Worm (Caenorhabditis elegans) whole organism, L4/young adult: ENCODE measurements around the gene C25E10.8.

Source experiments
- W03F9.2 ChIP-seq: fragments of 150-350 bp; optimal IDR thresholded peaks from 2 replicates; lab custom pipeline; 2014; ENCODE audit warnings: missing biosample characterization, missing genetic modification characterization
- dao-5 ChIP-seq: sonication (generic microtip); optimal IDR thresholded peaks from 2 replicates; lab custom pipeline; 2016; ENCODE audit warnings: missing genotype, missing genetic modification characterization, moderate library complexity, missing compliant biosample characterization
- him-1 ChIP-seq: sonication (generic microtip); optimal IDR thresholded peaks from 2 replicates; lab custom pipeline; 2016; ENCODE audit warnings: missing genotype, missing genetic modification reagents, missing genetic modification characterization, missing compliant biosample characterization

The C25E10.8 gene

DNA sequence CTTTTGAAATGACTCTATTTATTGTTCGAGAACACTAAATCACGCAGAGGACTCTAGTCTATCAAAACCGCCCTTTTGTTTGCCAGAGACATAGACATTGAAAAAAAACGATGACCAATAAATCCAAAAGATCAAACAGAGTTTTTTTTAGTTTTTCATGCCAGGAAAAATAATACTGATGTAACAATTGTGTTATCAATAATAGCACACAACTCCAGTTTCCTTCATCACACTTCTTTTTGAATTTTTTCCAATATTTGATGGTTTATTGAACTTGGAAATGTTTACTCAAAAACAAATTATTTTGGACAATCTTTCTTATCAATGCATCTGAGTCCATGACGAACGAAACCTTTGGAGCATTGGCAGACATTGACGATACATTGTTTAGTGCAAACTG, at the start of gene C25E10.8:
Gene C25E10.8, minus strand, starts transcription at position 101 of the 400 bp plus-strand sequence.
- TF ChIP-seq W03F9.2 (tag; lab: Kevin White, UChicago) (no peak), him-1 (tag; lab: Kevin White, UChicago) (no peak), dao-5 (tag; lab: Kevin White, UChicago) (no peak)

DNA sequence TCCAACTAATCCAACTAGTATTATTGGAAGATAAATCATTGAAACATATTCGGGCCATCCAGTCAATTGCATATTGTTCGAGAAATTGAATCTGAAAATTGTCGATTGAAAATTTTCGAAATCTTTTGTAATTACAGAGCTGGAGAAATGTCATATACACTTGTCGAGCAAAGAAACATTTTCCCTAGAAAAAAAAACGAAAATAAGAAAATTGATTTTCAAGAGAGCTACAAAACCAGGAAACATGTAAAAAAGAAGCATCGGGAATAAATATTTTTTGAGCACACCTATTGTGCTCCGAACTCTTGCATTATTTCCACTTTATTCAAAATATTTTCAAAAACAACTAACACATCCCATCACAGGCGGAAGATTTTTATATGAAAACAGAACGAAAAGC, 47.2 kb upstream of the C25E10.8 start, which contains the start of gene frpr-6:
Gene frpr-6, minus strand, starts transcription at position 101 of the 400 bp plus-strand sequence.
- TF ChIP-seq him-1 (tag; lab: Kevin White, UChicago) (no peak), W03F9.2 (tag; lab: Kevin White, UChicago) (no peak), dao-5 (tag; lab: Kevin White, UChicago) (no peak)

DNA sequence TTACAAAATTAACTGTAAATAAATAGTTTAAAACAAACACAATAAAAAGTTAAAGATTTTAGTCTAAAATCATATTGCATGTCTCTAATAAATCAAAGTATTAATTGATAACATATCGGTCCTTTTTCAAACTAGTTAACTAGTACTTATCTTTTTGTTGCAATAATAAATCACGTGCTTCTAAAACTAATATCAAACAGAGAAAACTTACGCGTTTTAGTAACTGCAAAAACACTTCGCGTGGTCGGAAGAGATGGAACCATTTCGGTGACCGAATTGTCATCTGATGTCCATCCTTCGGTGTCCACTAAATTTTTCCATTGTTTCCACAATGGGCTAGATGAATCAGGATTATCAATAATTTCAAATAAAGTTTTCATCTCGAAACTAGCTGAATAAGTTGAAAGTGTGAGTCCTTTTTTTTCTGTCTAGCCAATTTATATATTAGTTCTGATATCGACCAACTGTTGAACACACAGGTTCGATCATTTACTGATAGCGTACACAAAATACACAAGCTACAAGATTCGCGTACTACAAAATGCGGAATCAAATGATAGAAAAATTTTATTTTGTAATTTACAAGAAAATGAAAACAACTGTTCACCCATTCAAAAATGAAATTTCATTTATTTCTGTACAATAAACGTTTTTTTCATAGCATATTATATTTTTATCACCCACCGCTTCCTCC, 44.6 kb upstream of the C25E10.8 start, which contains the start of gene F21C10.9:
Gene F21C10.9, minus strand, starts transcription at position 417 of the 694 bp plus-strand sequence.
- TF ChIP-seq W03F9.2 (tag; lab: Kevin White, UChicago), result no peak
- no peak for TF ChIP-seq dao-5 (tag; lab: Kevin White, UChicago)
- no peak for TF ChIP-seq him-1 (tag; lab: Kevin White, UChicago)

DNA sequence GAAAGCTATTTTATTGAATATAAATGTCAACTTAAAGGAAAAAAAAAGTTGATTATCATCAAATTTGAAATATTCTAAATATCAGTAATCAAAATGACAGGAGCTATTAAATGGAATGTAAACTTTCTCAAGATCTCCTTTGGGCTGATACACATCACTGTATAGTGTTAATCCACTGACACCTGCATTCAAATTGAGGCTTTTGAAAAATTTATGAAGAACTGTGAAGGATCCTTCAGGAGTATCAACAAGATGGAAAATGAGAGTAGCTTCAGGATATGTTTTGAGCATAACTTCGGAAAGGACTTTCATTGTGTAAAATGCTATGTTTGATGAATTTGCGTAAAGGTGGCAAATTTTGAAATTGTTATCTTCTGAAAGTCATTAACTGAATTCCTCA, 43.3 kb upstream of the C25E10.8 start:
- TF ChIP-seq dao-5 (tag; lab: Kevin White, UChicago), result no peak
- TF ChIP-seq W03F9.2 (tag; lab: Kevin White, UChicago), result no peak
- no peak for TF ChIP-seq him-1 (tag; lab: Kevin White, UChicago)

DNA sequence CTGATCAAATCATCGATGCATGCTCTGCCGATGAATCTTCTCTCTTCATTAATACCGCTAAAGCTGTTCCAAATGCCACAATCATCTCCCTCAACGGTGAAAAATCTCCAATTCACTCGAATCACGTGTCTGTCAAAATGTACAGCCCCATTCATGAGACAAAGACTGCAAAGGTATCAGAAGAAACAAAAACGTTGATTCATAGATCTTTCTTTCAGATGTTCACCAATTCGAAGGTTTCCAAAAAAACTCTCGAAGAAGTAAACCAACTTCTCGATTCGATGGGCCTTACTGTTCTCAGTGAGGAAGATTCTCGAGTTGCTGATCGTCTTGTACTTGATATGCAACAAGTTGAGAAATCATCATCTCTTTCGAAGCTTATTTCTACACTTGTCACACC, 42.8 kb upstream of the C25E10.8 start:
- TF ChIP-seq dao-5 (tag; lab: Kevin White, UChicago), result no peak
- no peak for TF ChIP-seq him-1 (tag; lab: Kevin White, UChicago)
- no peak for TF ChIP-seq W03F9.2 (tag; lab: Kevin White, UChicago)

DNA sequence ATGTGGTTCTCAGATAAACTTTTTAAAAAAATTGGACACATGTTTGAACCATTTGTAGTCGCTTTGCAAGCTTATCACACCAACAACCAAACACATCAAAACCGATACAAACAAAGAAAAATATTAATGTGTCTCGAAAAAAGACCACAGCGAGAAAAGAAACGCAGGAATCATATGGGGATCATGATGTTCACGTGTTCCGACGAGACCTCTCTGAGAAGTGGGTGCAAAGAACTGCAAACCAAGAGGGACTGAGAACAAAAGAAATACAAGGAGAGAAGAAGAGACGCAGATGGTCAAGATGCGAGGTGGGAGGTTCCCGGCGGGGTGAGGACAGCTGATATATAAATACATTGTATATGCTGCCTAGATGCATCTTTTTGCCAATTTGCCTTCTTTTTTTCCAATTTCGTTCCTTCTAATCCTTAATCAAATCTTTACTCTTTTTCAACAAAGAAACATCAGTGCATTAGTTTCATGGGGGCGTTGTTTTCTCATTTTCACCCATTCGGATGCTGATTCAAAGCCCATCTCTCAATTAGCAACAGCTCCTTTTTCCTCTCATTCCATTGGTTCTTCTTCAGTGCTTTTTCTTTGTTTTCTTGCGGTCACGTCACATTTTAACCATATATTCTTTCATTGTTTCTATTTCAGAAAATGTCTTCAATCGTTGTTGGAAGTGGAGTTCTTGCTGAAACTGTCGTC, 41.9 kb upstream of the C25E10.8 start, which contains the start of gene F21C10.10:
Gene F21C10.10, plus strand, starts transcription at position 655 of the 705 bp plus-strand sequence.
- TF ChIP-seq him-1 (tag; lab: Kevin White, UChicago) (no peak), W03F9.2 (tag; lab: Kevin White, UChicago) (peak; percentile 32)

DNA sequence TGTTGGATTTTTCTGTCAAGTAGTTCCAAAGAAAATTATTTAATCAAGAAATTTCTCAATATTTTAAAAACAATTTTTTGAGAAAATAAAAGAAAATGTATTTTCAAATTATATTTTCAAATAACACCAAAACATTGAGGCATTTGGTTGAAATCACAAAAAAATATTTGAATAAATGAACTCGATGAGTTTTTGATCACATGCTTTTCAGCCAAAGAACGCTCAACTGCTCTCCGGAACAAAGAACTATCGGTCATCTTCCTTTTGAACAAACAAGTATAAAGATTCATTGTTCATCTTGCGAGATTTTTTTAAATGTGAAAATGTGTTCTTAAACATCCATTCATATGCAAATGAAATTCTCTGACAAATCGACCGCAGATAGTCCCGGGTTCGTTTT, 41.1 kb upstream of the C25E10.8 start:
- TF ChIP-seq dao-5 (tag; lab: Kevin White, UChicago), result no peak
- TF ChIP-seq him-1 (tag; lab: Kevin White, UChicago), result no peak
- no peak for TF ChIP-seq W03F9.2 (tag; lab: Kevin White, UChicago)

DNA sequence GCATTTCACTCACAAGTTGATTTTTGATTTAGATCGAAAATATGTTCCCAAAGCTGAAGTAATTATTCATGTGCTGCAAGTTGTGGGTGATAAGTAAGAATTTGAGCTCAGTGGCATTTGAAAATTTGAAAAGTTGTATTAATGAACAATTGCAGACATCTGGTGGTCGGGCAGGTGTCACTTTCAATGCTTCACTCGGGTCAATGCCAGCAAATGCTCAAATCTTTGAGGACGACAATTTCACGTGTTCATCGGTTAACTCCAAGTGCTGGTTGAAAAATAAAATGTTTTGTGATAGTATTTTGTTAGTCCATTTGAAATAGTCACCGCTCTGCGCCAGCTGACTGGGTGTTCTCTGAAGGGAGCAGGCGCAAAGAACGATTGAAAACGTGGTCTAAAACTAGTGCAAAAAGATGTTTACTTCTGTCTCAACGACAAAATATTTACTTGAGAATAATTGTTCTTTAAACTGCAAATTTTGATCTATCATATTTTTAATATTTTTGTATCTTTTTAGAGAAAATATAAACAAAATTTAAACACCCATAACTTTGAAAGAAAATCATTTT, 40.3 kb upstream of the C25E10.8 start:
- TF ChIP-seq dao-5 (tag; lab: Kevin White, UChicago) (no peak), W03F9.2 (tag; lab: Kevin White, UChicago) (no peak), him-1 (tag; lab: Kevin White, UChicago) (no peak)

DNA sequence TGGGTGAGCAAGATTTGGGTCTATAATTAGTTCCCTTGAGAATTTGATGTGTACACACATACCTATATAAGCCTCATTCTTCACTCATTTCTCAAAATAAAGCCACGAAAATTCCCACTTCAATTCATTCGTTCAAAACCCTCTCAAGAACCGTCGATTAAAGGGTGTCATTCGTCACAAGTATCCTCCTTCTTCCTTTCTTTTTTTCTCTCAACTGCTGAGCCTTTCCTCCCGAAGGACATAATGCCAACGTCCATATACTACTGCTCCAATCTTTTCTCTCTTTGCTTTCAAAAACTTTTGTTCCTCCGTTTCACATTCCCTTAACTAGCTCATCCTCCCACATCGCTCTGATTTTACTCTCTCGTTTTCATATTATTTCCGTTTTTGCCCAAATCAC, 38.3 kb upstream of the C25E10.8 start, which contains the start of gene T27E4.1:
Gene T27E4.1, plus strand, starts transcription at position 137 of the 400 bp plus-strand sequence.
- TF ChIP-seq dao-5 (tag; lab: Kevin White, UChicago), result no peak
- no peak for TF ChIP-seq him-1 (tag; lab: Kevin White, UChicago)
- no peak for TF ChIP-seq W03F9.2 (tag; lab: Kevin White, UChicago)

DNA sequence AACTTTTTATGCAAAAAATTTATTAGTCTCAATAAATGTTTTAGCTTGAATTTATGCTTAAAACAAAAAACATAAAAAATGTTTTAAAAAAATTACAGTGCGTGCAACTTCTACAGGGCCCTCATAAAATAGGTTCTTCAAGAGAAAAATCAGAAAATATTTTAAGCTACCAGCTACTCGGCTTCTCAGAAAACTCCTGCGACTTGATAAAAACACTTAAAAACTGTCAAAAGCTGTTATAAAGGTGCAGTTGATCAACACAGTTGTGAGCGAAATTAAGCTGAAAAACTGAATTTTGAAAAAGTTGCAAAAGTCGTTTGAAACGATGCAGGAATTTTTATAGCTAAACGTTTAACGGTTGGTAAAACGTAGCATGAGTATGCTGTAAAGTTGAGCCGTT, 34.9 kb upstream of the C25E10.8 start:
- TF ChIP-seq him-1 (tag; lab: Kevin White, UChicago), result no peak
- no peak for TF ChIP-seq dao-5 (tag; lab: Kevin White, UChicago)
- TF ChIP-seq W03F9.2 (tag; lab: Kevin White, UChicago), result no peak

DNA sequence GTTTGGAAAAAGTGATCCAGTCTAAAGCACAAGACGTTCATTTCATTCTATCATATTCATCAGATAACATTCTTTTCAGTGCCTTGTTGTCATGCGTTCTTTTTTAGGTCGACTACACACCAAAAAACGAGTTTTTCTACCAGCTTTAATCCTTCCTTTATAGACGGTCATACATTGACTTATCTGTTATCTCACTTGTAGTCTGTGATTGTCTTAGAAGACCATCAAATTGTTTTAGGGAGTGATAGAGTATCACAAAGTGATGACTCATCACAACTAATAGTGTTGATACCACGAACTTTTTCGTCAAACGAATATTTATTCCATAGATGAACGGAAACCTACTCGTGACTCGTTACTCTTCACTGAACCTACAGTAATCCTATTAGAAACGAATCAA, 32.0 kb upstream of the C25E10.8 start:
- TF ChIP-seq him-1 (tag; lab: Kevin White, UChicago), result no peak
- no peak for TF ChIP-seq dao-5 (tag; lab: Kevin White, UChicago)
- no peak for TF ChIP-seq W03F9.2 (tag; lab: Kevin White, UChicago)

DNA sequence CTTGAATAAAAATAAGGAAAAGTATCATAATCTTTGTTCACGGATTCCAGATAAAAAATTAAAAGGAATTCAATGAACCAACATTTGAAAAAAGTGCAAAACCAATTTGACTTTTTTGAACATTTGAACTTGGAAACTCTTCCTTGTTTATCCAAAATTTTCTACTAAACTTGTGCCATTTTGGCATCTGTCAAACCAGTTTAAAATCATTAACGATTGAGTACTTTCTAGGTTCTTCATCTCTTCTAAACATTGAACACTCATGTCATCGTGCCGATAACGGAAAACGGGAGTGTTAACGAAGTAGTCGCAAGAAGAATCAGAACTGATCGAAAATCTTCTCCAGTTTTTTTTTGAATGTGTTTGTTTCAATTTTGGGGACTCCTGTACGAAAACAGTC, 30.4 kb upstream of the C25E10.8 start:
- TF ChIP-seq him-1 (tag; lab: Kevin White, UChicago), result no peak
- TF ChIP-seq dao-5 (tag; lab: Kevin White, UChicago), result no peak
- no peak for TF ChIP-seq W03F9.2 (tag; lab: Kevin White, UChicago)

DNA sequence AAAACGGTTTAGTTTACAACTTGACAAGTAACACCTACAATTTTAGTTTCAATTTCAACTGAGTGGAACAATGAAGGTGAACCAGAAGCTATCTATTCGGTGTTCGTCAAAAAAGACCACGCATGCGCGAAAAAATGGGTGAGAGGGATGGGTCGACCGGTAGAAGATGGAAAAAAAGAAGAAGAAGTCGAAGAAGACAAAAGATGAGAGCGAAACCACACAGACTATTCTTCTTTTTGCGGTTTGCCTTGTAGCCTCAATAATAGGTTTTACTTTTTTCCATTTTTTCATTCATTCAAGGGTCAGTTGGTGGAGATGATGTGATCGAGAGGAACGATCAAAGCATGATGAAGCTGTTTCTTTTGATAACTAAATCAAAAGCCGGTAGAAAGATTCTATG, 28.5 kb upstream of the C25E10.8 start:
- TF ChIP-seq W03F9.2 (tag; lab: Kevin White, UChicago), result no peak
- TF ChIP-seq dao-5 (tag; lab: Kevin White, UChicago), result no peak
- no peak for TF ChIP-seq him-1 (tag; lab: Kevin White, UChicago)
